Worm (Caenorhabditis elegans) whole organism, early embryonic: ENCODE data around the gene nos-2.
A peak's percentile ranks its signal among the peaks of the same experiment; 100 is the strongest.
"Not testable (repeated sequence)": the region's sequence is repeated elsewhere in the genome, so short reads cannot be mapped to it uniquely, and the experiment has no call there.

ENCODE experiments used
- B0310.2 ChIP-seq: sonication (generic microtip); optimal IDR thresholded peaks from 2 replicates; lab custom pipeline; 2016; ENCODE audit warnings: mild to moderate bottlenecking, missing genetic modification characterization, missing compliant biosample characterization
- F13C5.2 ChIP-seq: sonication (generic microtip); optimal IDR thresholded peaks from 2 replicates; lab custom pipeline; 2017; ENCODE audit warnings: mild to moderate bottlenecking, missing genetic modification characterization, inconsistent platforms, missing compliant biosample characterization
- aly-1 ChIP-seq: sonication (generic microtip); optimal IDR thresholded peaks from 2 replicates; lab custom pipeline; 2016; ENCODE audit warnings: missing genetic modification characterization, missing compliant biosample characterization
- ama-1 ChIP-seq: fragments of 150-350 bp; optimal IDR thresholded peaks from 2 replicates; lab custom pipeline; 2014
- ceh-13 ChIP-seq: fragments of 200-800 bp; sonication (Bioruptor generic); optimal IDR thresholded peaks from 2 replicates; lab custom pipeline; 2018; ENCODE audit warnings: mild to moderate bottlenecking, missing genetic modification characterization, missing compliant biosample characterization
- ceh-36 ChIP-seq: sonication (generic microtip); optimal IDR thresholded peaks from 2 replicates; lab custom pipeline; 2016; ENCODE audit warnings: missing genetic modification characterization, inconsistent platforms, missing compliant biosample characterization
- ets-7 ChIP-seq: sonication (generic microtip); optimal IDR thresholded peaks from 2 replicates; lab custom pipeline; 2016; ENCODE audit warnings: missing genotype, missing genetic modification characterization, missing compliant biosample characterization
- flt-1 ChIP-seq: fragments of 200-800 bp; sonication (Bioruptor generic); IDR thresholded peaks from 2 replicates; pipeline ENCODE4 v1.3.6; 2022; ENCODE audit warnings: missing genetic modification characterization, missing compliant biosample characterization
- hmbx-1 ChIP-seq: sonication (generic microtip); optimal IDR thresholded peaks from 2 replicates; lab custom pipeline; 2016; ENCODE audit warnings: mild to moderate bottlenecking, missing genetic modification characterization, missing compliant biosample characterization
- hmg-4 ChIP-seq: fragments of 200-800 bp; sonication (Bioruptor generic); optimal IDR thresholded peaks from 2 replicates; lab custom pipeline; 2018; ENCODE audit warnings: mild to moderate bottlenecking, missing genetic modification characterization, missing compliant biosample characterization
- hnd-1 ChIP-seq: sonication (generic microtip); optimal IDR thresholded peaks from 2 replicates; lab custom pipeline; 2016; ENCODE audit warnings: missing genetic modification characterization, missing compliant biosample characterization
- pes-1 ChIP-seq: fragments of 200-800 bp; sonication (Bioruptor generic); IDR thresholded peaks from 2 replicates; pipeline ENCODE4 v1.3.6; 2022; ENCODE audit warnings: missing genetic modification reagents, missing genetic modification characterization, missing compliant biosample characterization
- scrt-1 ChIP-seq: fragments of 200-800 bp; sonication (Bioruptor generic); IDR thresholded peaks from 2 replicates; pipeline ENCODE4 v1.3.6; 2022; ENCODE audit warnings: missing genetic modification characterization, missing compliant biosample characterization
- sea-1 ChIP-seq: fragments of 200-800 bp; sonication (Bioruptor generic); conservative IDR thresholded peaks from 2 replicates; pipeline ENCODE4 v1.3.6; 2022; ENCODE audit warnings: missing genetic modification characterization, missing compliant biosample characterization
- tbx-11 ChIP-seq: fragments of 200-800 bp; sonication (Bioruptor generic); IDR thresholded peaks from 2 replicates; pipeline ENCODE4 v1.3.6; 2022; ENCODE audit warnings: missing genetic modification characterization, missing compliant biosample characterization
- tbx-37 ChIP-seq: fragments of 200-800 bp; sonication (Bioruptor generic); conservative IDR thresholded peaks from 2 replicates; pipeline ENCODE4 v1.3.6; 2022; ENCODE audit warnings: missing genetic modification reagents, missing genetic modification characterization, missing compliant biosample characterization
- tra-4 ChIP-seq: sonication (generic microtip); optimal IDR thresholded peaks from 2 replicates; lab custom pipeline; 2017; ENCODE audit warnings: missing genetic modification characterization, missing compliant biosample characterization

Gene nos-2

ce11 chrII:7070434-7070833, 5.0 kb downstream of the nos-2 start:
- TF ChIP-seq B0310.2 (tag; lab: Kevin White, UChicago) (no peak), hmg-4 (GFP tag; lab: Kevin White, UChicago) (no peak)

- TF ChIP-seq tbx-11 (GFP tag; lab: Robert Waterston, UW) = no peak
- no peak for TF ChIP-seq ama-1
- no peak for TF ChIP-seq hnd-1 (tag; lab: Kevin White, UChicago)
- TF ChIP-seq ceh-13 (GFP tag; lab: Kevin White, UChicago) = no peak
- no peak for TF ChIP-seq ceh-36 (tag; lab: Kevin White, UChicago)
- TF ChIP-seq aly-1 = no peak
- no peak for TF ChIP-seq flt-1 (GFP tag; lab: Robert Waterston, UW)
These were observed 6.8 kb downstream of the nos-2 start, which contains the start of gene kars-1 for ce11 chrII:7072315-7072589. Gene kars-1 (minus strand): TSS chrII:7072415.

ce11 chrII:7072590-7073536, 7.4 kb downstream of the nos-2 start:
- TF ChIP-seq tbx-37 = 0 out of 2 replicates have a peak, but pooled peaks have one; percentile 19
- TF ChIP-seq ceh-13 (GFP tag; lab: Kevin White, UChicago) = peak; percentile 5
- TF ChIP-seq hmg-4 (GFP tag; lab: Kevin White, UChicago) = no peak
- peak; percentile 18 for TF ChIP-seq ets-7 (tag; lab: Kevin White, UChicago)
- TF ChIP-seq hnd-1 (tag; lab: Kevin White, UChicago) = peak; percentile 5

- TF ChIP-seq hnd-1 (tag; lab: Kevin White, UChicago) (no peak), scrt-1 (GFP tag; lab: Robert Waterston, UW) (no peak), tbx-11 (GFP tag; lab: Robert Waterston, UW) (no peak), tra-4 (no peak), aly-1 (no peak), tbx-37 (no peak), hmbx-1 (tag; lab: Kevin White, UChicago) (no peak), hmg-4 (GFP tag; lab: Kevin White, UChicago) (no peak), pes-1 (GFP tag; lab: Robert Waterston, UW) (no peak), sea-1 (GFP tag; lab: Robert Waterston, UW) (no peak), F13C5.2 (tag; lab: Kevin White, UChicago) (no peak), ets-7 (tag; lab: Kevin White, UChicago) (no peak), ceh-36 (tag; lab: Kevin White, UChicago) (no peak), B0310.2 (tag; lab: Kevin White, UChicago) (no peak), ceh-13 (GFP tag; lab: Kevin White, UChicago) (no peak), flt-1 (GFP tag; lab: Robert Waterston, UW) (no peak)
These were observed 8.1 kb downstream of the nos-2 start, which contains the start of gene kat-1 for ce11 chrII:7073537-7073913. Gene kat-1 (plus strand): TSS chrII:7073814.

ce11 chrII:7075564-7076228, 10.3 kb downstream of the nos-2 start, which contains the start of gene T02G5.7:
Gene T02G5.7 (plus strand): TSS chrII:7075614.
- TF ChIP-seq hmg-4 (GFP tag; lab: Kevin White, UChicago) (no peak), F13C5.2 (tag; lab: Kevin White, UChicago) (no peak), sea-1 (GFP tag; lab: Robert Waterston, UW) (no peak), ceh-36 (tag; lab: Kevin White, UChicago) (no peak), ama-1 (no peak)

DNA sequence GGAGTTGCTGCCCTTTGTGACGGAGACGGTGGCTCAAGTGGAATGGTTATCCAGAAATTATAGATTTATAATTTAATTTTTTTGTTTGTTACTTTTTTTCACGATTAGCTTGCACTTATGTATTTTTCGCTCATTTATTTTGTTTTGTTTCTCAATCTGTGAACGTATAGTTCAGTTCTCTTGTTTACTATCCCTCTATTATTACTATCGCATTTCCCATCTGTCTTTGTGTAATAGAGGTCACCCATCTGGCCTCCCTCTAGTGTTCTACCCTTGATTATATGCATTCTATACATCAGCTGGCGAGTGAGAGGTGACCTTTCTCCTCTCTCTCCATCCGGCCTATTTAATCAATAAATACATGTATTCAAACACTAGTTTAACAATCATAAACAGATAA, 18.6 kb downstream of the nos-2 start, which contains the start of the genes T02G5.14 and T02G5.15:
T02G5.14 (plus strand) TSS at position 301 of the 400 bp plus-strand sequence.
T02G5.15 (plus strand) TSS at position 301 of the 400 bp plus-strand sequence.
- TF ChIP-seq tbx-11 (GFP tag; lab: Robert Waterston, UW); ama-1; sea-1 (GFP tag; lab: Robert Waterston, UW): not testable (repeated sequence)

- TF ChIP-seq hmbx-1 (tag; lab: Kevin White, UChicago) (no peak), flt-1 (GFP tag; lab: Robert Waterston, UW) (no peak), sea-1 (GFP tag; lab: Robert Waterston, UW) (no peak), ets-7 (tag; lab: Kevin White, UChicago) (no peak), ceh-36 (tag; lab: Kevin White, UChicago) (no peak), aly-1 (no peak), tra-4 (no peak), ama-1 (no peak), F13C5.2 (tag; lab: Kevin White, UChicago) (no peak), B0310.2 (tag; lab: Kevin White, UChicago) (no peak), tbx-37 (no peak)
These were observed 24.7 kb downstream of the nos-2 start for ce11 chrII:7090085-7090484.

- TF ChIP-seq sea-1 (GFP tag; lab: Robert Waterston, UW) (no peak), tbx-11 (GFP tag; lab: Robert Waterston, UW) (no peak; the same call in 1 of the 2 replicates), pes-1 (GFP tag; lab: Robert Waterston, UW) (0 out of 2 replicates have a peak, but pooled peaks have one; percentile 4), B0310.2 (tag; lab: Kevin White, UChicago) (no peak), F13C5.2 (tag; lab: Kevin White, UChicago) (no peak), scrt-1 (GFP tag; lab: Robert Waterston, UW) (no peak), hmbx-1 (tag; lab: Kevin White, UChicago) (no peak), tra-4 (no peak), hmg-4 (GFP tag; lab: Kevin White, UChicago) (peak; percentile 44), hnd-1 (tag; lab: Kevin White, UChicago) (no peak), aly-1 (no peak), ceh-36 (tag; lab: Kevin White, UChicago) (no peak), ama-1 (no peak), ets-7 (tag; lab: Kevin White, UChicago) (no peak), ceh-13 (GFP tag; lab: Kevin White, UChicago) (no peak), tbx-37 (no peak)
These were observed 25.4 kb downstream of the nos-2 start for ce11 chrII:7090852-7091251.
